Worm (Caenorhabditis elegans): ENCODE data around the gene sri-71.
"Not testable (repeated sequence)": the region's sequence is repeated elsewhere in the genome, so short reads cannot be mapped to it uniquely, and the experiment has no call there.

The sri-71 gene

ce11 chrII:2637359-2637758 lies 9.8 kb downstream of the sri-71 start, which contains the start of gene F22E5.21 (continued):
- TF ChIP-seq php-3 (GFP tag; IDR thresholded peaks at IDR 0.05), result no peak

DNA sequence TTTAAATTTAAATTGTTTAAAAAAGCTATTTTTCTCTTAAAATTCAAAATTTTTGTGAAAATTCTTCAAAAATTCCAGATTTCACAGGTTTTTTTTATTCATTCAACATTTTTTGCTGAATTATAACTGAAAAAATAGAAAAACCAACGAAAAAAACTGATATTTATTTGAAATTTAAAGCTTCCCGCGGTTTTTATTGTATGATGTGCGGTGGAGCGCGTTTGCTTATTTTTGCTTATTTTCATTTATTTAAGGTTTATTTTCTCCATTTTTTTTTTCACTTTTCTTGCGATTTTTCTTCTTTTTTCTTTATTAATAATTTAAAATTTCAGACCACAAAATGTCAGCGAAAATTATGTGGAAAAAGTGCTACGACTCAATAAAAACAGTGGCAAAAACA lies 10.5 kb downstream of the sri-71 start, which contains the start of gene F22E5.9:
Gene F22E5.9, plus strand, starts transcription at position 327 of the 400 bp plus-strand sequence.
- TF ChIP-seq dpl-1 (GFP tag; optimal IDR thresholded peaks at IDR 0.05), result peak; percentile 86
- no peak for TF ChIP-seq ZK337.2 (GFP tag; IDR thresholded peaks at IDR 0.05)
- TF ChIP-seq nhr-77 (tag; optimal IDR thresholded peaks at IDR 0.05), result no peak
- TF ChIP-seq lin-38 (GFP tag; IDR thresholded peaks at IDR 0.05), result peak; percentile 89
- no peak for TF ChIP-seq dmd-8 (GFP tag; IDR thresholded peaks at IDR 0.05)
- TF ChIP-seq hlh-30 (tag; optimal IDR thresholded peaks at IDR 0.05; ENCODE audit: insufficient read depth), result no peak
- no peak for TF ChIP-seq spr-1 (tag; optimal IDR thresholded peaks at IDR 0.05)
- no peak for TF ChIP-seq Y105C5A.15 (GFP tag; IDR thresholded peaks at IDR 0.05)

DNA sequence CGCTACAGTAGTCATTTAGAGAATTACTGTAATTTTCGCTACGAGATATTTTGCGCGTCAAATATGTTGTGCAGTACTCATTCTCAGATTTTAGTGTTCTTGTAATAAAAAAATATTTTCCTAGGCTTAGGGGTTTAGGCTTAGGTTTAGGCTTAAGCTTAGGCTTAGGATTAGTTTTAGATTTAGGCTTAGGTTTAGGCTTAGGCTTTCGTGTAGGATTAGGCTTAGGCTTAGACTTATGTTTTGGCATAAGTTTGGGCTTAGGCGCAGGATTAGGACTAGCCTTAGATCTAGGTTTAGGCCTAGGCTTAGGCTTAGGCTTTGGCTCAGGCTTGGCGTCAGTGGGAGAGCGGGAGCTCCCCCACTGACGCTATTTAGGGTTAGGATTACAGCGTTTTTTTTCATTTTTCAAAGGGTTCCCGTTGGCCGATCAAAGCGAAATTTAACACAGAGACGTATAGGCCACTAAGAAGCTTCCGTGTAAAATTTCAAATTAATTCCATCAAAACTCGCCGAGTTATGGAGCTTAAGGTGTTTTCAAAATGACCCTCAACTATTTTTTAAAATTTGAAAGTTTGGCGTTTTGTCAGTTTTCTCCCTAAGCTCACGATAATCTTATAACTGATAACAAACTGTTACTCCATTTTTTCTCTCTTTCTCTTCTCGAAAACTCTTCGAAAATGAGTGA lies 12.0 kb downstream of the sri-71 start, which contains the start of gene F22E5.8:
Gene F22E5.8, plus strand, starts transcription at position 638 of the 688 bp plus-strand sequence.
- TF ChIP-seq snpc-1.2 (GFP tag; IDR thresholded peaks at IDR 0.05); F49E8.2 (tag; optimal IDR thresholded peaks at IDR 0.05; ENCODE audit: borderline replicate concordance); lin-38 (GFP tag; IDR thresholded peaks at IDR 0.05): not testable (repeated sequence)

DNA sequence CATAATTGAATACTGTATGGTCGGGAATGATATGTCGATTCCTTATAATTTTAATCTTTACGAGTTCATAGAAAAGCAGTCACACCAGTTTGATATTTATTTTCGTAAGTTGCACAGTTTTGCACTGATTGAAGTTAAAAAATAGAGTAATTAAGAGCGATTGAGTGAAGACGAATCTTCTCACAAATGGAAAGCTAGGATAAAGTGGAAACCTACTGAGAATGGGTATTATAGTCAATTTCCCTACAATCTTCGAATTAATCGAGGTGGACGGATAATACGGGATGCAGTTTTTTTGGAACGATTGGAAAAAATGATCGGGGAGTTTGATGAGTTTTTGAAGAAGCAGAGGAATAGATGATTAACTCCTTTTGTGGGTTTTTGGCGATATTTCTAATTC lies 13.4 kb downstream of the sri-71 start, which contains the start of gene F22E5.23:
Gene F22E5.23, plus strand, starts transcription at position 301 of the 400 bp plus-strand sequence.
- TF ChIP-seq unc-62 (GFP tag; optimal IDR thresholded peaks at IDR 0.05 in 1 of 2) (no peak), unc-62 (tag; optimal IDR thresholded peaks at IDR 0.05) (no peak), egl-27 (tag; optimal IDR thresholded peaks at IDR 0.05) (no peak), F44E2.7 (GFP tag; IDR thresholded peaks at IDR 0.05) (no peak), lin-15B (tag; optimal IDR thresholded peaks at IDR 0.05) (no peak), mep-1 (tag; optimal IDR thresholded peaks at IDR 0.05) (no peak), lim-7 (GFP tag; IDR thresholded peaks at IDR 0.05) (no peak), ceh-28 (tag; optimal IDR thresholded peaks at IDR 0.05) (no peak)

- no peak for TF ChIP-seq hlh-11 (tag; optimal IDR thresholded peaks at IDR 0.05)
- no peak for TF ChIP-seq nhr-76 (tag; optimal IDR thresholded peaks at IDR 0.05)
- TF ChIP-seq mdt-29 (GFP tag; IDR thresholded peaks at IDR 0.05), result no peak
- TF ChIP-seq hmg-1.1 (GFP tag; IDR thresholded peaks at IDR 0.05), result no peak
- TF ChIP-seq nhr-42 (GFP tag; IDR thresholded peaks at IDR 0.05), result no peak
- TF ChIP-seq Y5F2A.4 (GFP tag; optimal IDR thresholded peaks at IDR 0.05), result no peak
- no peak for TF ChIP-seq sdz-12 (GFP tag; optimal IDR thresholded peaks at IDR 0.05)
- no peak for TF ChIP-seq mes-2 (tag; optimal IDR thresholded peaks at IDR 0.05; ENCODE audit: poor library complexity, severe bottlenecking)
- TF ChIP-seq ZK546.5 (tag; optimal IDR thresholded peaks at IDR 0.05), result no peak
- no peak for TF ChIP-seq lin-38 (GFP tag; IDR thresholded peaks at IDR 0.05)
These were observed 14.2 kb downstream of the sri-71 start, which contains the start of gene F22E5.7 for ce11 chrII:2641777-2642176. F22E5.7 (plus strand) TSS chrII:2642077.

DNA sequence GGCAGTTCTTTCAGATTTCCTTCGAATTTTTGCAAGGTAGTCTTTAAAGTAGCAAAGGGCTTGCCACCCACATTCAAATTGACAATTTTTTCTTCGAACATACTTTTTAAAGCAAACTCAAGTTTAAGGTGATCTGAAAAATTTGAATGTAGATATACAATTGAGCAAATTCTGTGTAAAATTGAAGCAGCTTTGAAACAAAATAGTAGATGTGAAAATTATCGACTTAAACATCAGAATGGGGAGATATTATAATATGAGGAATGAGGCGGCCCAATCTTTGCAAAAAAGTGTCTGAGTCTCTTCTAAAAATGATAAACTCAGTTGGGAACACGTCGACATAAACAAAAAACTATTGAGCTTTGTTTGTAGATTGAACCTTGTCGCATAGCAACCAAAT lies 16.9 kb downstream of the sri-71 start, which contains the start of gene F22E5.11:
Gene F22E5.11, minus strand, starts transcription at position 101 of the 400 bp plus-strand sequence.
- TF ChIP-seq spr-3 (GFP tag; optimal IDR thresholded peaks at IDR 0.05), result no peak
- no peak for TF ChIP-seq gei-8 (GFP tag; optimal IDR thresholded peaks at IDR 0.05)
- no peak for TF ChIP-seq php-3 (GFP tag; IDR thresholded peaks at IDR 0.05)
- no peak for TF ChIP-seq lsy-2 (tag; optimal IDR thresholded peaks at IDR 0.05)
- no peak for TF ChIP-seq madf-5 (GFP tag; IDR thresholded peaks at IDR 0.05)
- no peak for TF ChIP-seq hmg-1.1 (GFP tag; IDR thresholded peaks at IDR 0.05)
- TF ChIP-seq F26F4.8 (GFP tag; conservative IDR thresholded peaks at IDR 0.05), result no peak
- TF ChIP-seq rbr-2 (tag; optimal IDR thresholded peaks at IDR 0.05), result no peak
- TF ChIP-seq nhr-111 (GFP tag; optimal IDR thresholded peaks at IDR 0.05), result no peak
- no peak for TF ChIP-seq ceh-20 (GFP tag; IDR thresholded peaks at IDR 0.05)
- TF ChIP-seq ceh-62 (tag; optimal IDR thresholded peaks at IDR 0.05), result no peak
- TF ChIP-seq nhr-48 (tag; optimal IDR thresholded peaks at IDR 0.05), result no peak
- TF ChIP-seq pha-4 (GFP tag; IDR thresholded peaks at IDR 0.05), result no peak
- TF ChIP-seq pha-4 (tag; optimal IDR thresholded peaks at IDR 0.05), result no peak
- no peak for TF ChIP-seq tra-1 (GFP tag; IDR thresholded peaks at IDR 0.05)
- no peak for TF ChIP-seq arid-1 (GFP tag; conservative IDR thresholded peaks at IDR 0.05)
- no peak for TF ChIP-seq ztf-11 (tag; optimal IDR thresholded peaks at IDR 0.05)
